Worm (Caenorhabditis elegans) whole organism, early embryonic: ENCODE data around the gene C08F1.6.

Experiments
- B0310.2 ChIP-seq: sonication (generic microtip); optimal IDR thresholded peaks from 2 replicates; lab custom pipeline; 2016; ENCODE audit warnings: mild to moderate bottlenecking, missing genetic modification characterization, missing compliant biosample characterization
- F13C5.2 ChIP-seq: sonication (generic microtip); optimal IDR thresholded peaks from 2 replicates; lab custom pipeline; 2017; ENCODE audit warnings: mild to moderate bottlenecking, missing genetic modification characterization, inconsistent platforms, missing compliant biosample characterization
- aly-1 ChIP-seq: sonication (generic microtip); optimal IDR thresholded peaks from 2 replicates; lab custom pipeline; 2016; ENCODE audit warnings: missing genetic modification characterization, missing compliant biosample characterization
- ama-1 ChIP-seq: fragments of 150-350 bp; optimal IDR thresholded peaks from 2 replicates; lab custom pipeline; 2014
- ceh-13 ChIP-seq: fragments of 200-800 bp; sonication (Bioruptor generic); optimal IDR thresholded peaks from 2 replicates; lab custom pipeline; 2018; ENCODE audit warnings: mild to moderate bottlenecking, missing genetic modification characterization, missing compliant biosample characterization
- ceh-36 ChIP-seq: sonication (generic microtip); optimal IDR thresholded peaks from 2 replicates; lab custom pipeline; 2016; ENCODE audit warnings: missing genetic modification characterization, inconsistent platforms, missing compliant biosample characterization
- ets-7 ChIP-seq: sonication (generic microtip); optimal IDR thresholded peaks from 2 replicates; lab custom pipeline; 2016; ENCODE audit warnings: missing genotype, missing genetic modification characterization, missing compliant biosample characterization
- flt-1 ChIP-seq: fragments of 200-800 bp; sonication (Bioruptor generic); IDR thresholded peaks from 2 replicates; pipeline ENCODE4 v1.3.6; 2022; ENCODE audit warnings: missing genetic modification characterization, missing compliant biosample characterization
- hmbx-1 ChIP-seq: sonication (generic microtip); optimal IDR thresholded peaks from 2 replicates; lab custom pipeline; 2016; ENCODE audit warnings: mild to moderate bottlenecking, missing genetic modification characterization, missing compliant biosample characterization
- hmg-4 ChIP-seq: fragments of 200-800 bp; sonication (Bioruptor generic); optimal IDR thresholded peaks from 2 replicates; lab custom pipeline; 2018; ENCODE audit warnings: mild to moderate bottlenecking, missing genetic modification characterization, missing compliant biosample characterization
- hnd-1 ChIP-seq: sonication (generic microtip); optimal IDR thresholded peaks from 2 replicates; lab custom pipeline; 2016; ENCODE audit warnings: missing genetic modification characterization, missing compliant biosample characterization
- pes-1 ChIP-seq: fragments of 200-800 bp; sonication (Bioruptor generic); IDR thresholded peaks from 2 replicates; pipeline ENCODE4 v1.3.6; 2022; ENCODE audit warnings: missing genetic modification reagents, missing genetic modification characterization, missing compliant biosample characterization
- scrt-1 ChIP-seq: fragments of 200-800 bp; sonication (Bioruptor generic); IDR thresholded peaks from 2 replicates; pipeline ENCODE4 v1.3.6; 2022; ENCODE audit warnings: missing genetic modification characterization, missing compliant biosample characterization
- sea-1 ChIP-seq: fragments of 200-800 bp; sonication (Bioruptor generic); conservative IDR thresholded peaks from 2 replicates; pipeline ENCODE4 v1.3.6; 2022; ENCODE audit warnings: missing genetic modification characterization, missing compliant biosample characterization
- tbx-11 ChIP-seq: fragments of 200-800 bp; sonication (Bioruptor generic); IDR thresholded peaks from 2 replicates; pipeline ENCODE4 v1.3.6; 2022; ENCODE audit warnings: missing genetic modification characterization, missing compliant biosample characterization
- tbx-37 ChIP-seq: fragments of 200-800 bp; sonication (Bioruptor generic); conservative IDR thresholded peaks from 2 replicates; pipeline ENCODE4 v1.3.6; 2022; ENCODE audit warnings: missing genetic modification reagents, missing genetic modification characterization, missing compliant biosample characterization
- tra-4 ChIP-seq: sonication (generic microtip); optimal IDR thresholded peaks from 2 replicates; lab custom pipeline; 2017; ENCODE audit warnings: missing genetic modification characterization, missing compliant biosample characterization

Gene C08F1.6

DNA sequence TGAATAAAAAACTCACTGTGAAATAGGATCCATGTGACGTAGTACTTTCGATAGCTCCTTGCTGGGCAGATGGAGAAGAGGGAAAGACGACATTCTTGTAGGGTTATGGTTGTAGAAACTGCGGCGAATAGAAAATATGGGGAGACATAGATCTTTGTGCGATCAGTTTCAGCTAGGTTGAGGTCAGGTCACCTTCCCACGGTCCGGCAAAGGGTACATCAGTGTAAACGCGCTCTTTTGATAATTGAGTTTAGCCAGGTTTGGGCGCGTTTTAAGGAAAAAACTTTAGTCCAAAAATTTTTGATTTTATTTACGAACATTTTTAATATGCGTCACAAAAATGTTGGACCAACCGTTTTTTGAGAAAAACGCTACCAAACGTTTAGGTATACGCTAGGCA is 31.9 kb downstream of the C08F1.6 start, which contains the start of gene F36H5.17:
TSS of gene F36H5.17 (minus strand) at position 101 of the 400 bp plus-strand sequence.
- TF ChIP-seq scrt-1 (GFP tag; lab: Robert Waterston, UW), result no peak
- TF ChIP-seq aly-1, result no peak
- no peak for TF ChIP-seq ceh-13 (GFP tag; lab: Kevin White, UChicago)
- no peak for TF ChIP-seq ets-7 (tag; lab: Kevin White, UChicago)
- no peak for TF ChIP-seq hmg-4 (GFP tag; lab: Kevin White, UChicago)
- TF ChIP-seq ceh-36, result no peak
- TF ChIP-seq F13C5.2 (tag; lab: Kevin White, UChicago), result no peak
- no peak for TF ChIP-seq ama-1 (lab: Kevin White, UChicago)

- TF ChIP-seq ama-1 (lab: Kevin White, UChicago) (no peak), tbx-11 (GFP tag; lab: Robert Waterston, UW) (no peak), aly-1 (no peak), hmg-4 (GFP tag; lab: Kevin White, UChicago) (no peak), scrt-1 (GFP tag; lab: Robert Waterston, UW) (no peak), ceh-36 (no peak)
These were observed 35.0 kb downstream of the C08F1.6 start, which contains the start of gene F36H5.9 for ce11 chrII:1752990-1753389. Gene F36H5.9, minus strand, starts transcription at chrII:1753090.

ce11 chrII:1750413-1750812 is 37.6 kb downstream of the C08F1.6 start, which contains the start of the genes F36H5.13 and F36H5.8:
Gene F36H5.13, minus strand, starts transcription at chrII:1750513.
Gene F36H5.8, minus strand, starts transcription at chrII:1750686.
- no peak for TF ChIP-seq tbx-37
- TF ChIP-seq tbx-11 (GFP tag; lab: Robert Waterston, UW), result no peak
- no peak for TF ChIP-seq sea-1 (GFP tag; lab: Robert Waterston, UW)

DNA sequence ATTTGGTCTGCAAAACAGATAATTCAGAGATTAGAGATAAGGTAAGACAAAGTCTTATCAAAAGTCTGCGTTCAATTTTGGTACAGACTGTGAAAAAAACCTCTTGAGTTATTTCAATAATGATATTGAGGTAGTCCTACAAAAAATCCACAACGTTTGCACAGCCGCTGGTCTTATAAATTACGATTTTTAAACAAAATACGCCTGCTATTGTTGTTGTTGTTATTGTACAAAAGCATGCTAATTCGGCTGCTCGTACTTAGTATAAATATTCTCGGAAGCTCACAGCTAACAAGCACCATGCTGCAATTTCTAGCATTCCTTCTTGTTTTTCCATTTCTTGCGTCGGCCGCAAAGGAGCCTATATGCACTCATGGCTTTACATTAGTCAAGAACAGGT is 43.8 kb downstream of the C08F1.6 start, which contains the start of gene clec-19:
TSS of gene clec-19 (plus strand) at position 301 of the 400 bp plus-strand sequence.
- TF ChIP-seq tbx-11 (GFP tag; lab: Robert Waterston, UW) (no peak), tbx-37 (no peak), B0310.2 (tag; lab: Kevin White, UChicago) (no peak), flt-1 (GFP tag; lab: Robert Waterston, UW) (no peak), ceh-13 (GFP tag; lab: Kevin White, UChicago) (no peak), hmg-4 (GFP tag; lab: Kevin White, UChicago) (no peak), aly-1 (no peak), hmbx-1 (tag; lab: Kevin White, UChicago) (no peak), F13C5.2 (tag; lab: Kevin White, UChicago) (no peak), pes-1 (GFP tag; lab: Robert Waterston, UW) (no peak), ets-7 (tag; lab: Kevin White, UChicago) (no peak), sea-1 (GFP tag; lab: Robert Waterston, UW) (no peak), tra-4 (tag; lab: Kevin White, UChicago) (no peak), ceh-36 (no peak), scrt-1 (GFP tag; lab: Robert Waterston, UW) (no peak), ama-1 (lab: Kevin White, UChicago) (no peak), hnd-1 (tag; lab: Kevin White, UChicago) (no peak)

DNA sequence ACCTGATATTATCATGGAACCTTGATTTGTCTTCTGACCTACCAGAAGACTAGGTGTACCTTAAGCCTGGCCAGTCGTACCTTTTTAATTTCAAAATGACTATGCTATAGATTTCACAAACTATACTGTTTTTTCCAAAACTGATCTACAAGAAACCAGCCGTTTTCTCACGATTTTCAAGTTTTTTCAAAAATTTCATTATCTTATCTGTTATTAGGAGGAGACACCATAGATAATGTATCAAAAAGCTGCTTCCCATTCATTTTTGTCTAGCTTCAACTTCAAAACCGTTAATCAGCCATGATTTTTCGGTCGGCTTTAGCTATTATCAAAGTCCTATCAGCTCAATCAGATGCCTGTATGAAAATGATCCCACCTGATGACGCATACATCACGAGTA is 45.5 kb downstream of the C08F1.6 start, which contains the start of gene F36H5.12:
TSS of gene F36H5.12 (plus strand) at position 301 of the 400 bp plus-strand sequence.
- TF ChIP-seq tra-4 (tag; lab: Kevin White, UChicago) (no peak), B0310.2 (tag; lab: Kevin White, UChicago) (no peak), ceh-13 (GFP tag; lab: Kevin White, UChicago) (no peak), sea-1 (GFP tag; lab: Robert Waterston, UW) (no peak), tbx-37 (no peak), scrt-1 (GFP tag; lab: Robert Waterston, UW) (no peak), aly-1 (no peak), ceh-36 (no peak), flt-1 (GFP tag; lab: Robert Waterston, UW) (no peak), ama-1 (lab: Kevin White, UChicago) (no peak), ets-7 (tag; lab: Kevin White, UChicago) (no peak), tbx-11 (GFP tag; lab: Robert Waterston, UW) (no peak), F13C5.2 (tag; lab: Kevin White, UChicago) (no peak), hmbx-1 (tag; lab: Kevin White, UChicago) (no peak), hnd-1 (tag; lab: Kevin White, UChicago) (no peak)

DNA sequence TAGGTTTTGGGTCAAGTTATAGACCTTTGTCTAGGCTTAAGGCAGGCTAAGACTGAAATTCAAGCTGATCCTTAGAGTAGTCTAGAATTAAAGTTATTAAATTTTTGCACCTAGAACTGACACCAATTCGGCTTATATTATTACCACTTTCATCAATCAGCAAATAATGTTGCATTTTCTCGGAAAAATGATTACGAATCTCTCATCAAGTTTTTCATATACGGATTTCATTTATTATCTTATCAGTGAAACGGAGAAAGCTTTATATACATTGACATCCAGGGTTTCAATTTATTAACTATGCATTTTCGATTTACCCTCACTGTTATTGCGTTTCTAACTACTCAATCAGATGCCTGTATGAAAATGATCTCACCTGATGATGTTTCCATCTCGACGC is 46.7 kb downstream of the C08F1.6 start, which contains the start of gene K07G6.1:
TSS of gene K07G6.1 (plus strand) at position 301 of the 400 bp plus-strand sequence.
- no peak for TF ChIP-seq ceh-13 (GFP tag; lab: Kevin White, UChicago)
- TF ChIP-seq tbx-11 (GFP tag; lab: Robert Waterston, UW), result no peak
- no peak for TF ChIP-seq ceh-36
- TF ChIP-seq hnd-1 (tag; lab: Kevin White, UChicago), result no peak
- TF ChIP-seq sea-1 (GFP tag; lab: Robert Waterston, UW), result no peak
- TF ChIP-seq tbx-37, result no peak
- no peak for TF ChIP-seq hmg-4 (GFP tag; lab: Kevin White, UChicago)
- no peak for TF ChIP-seq ets-7 (tag; lab: Kevin White, UChicago)
- TF ChIP-seq flt-1 (GFP tag; lab: Robert Waterston, UW), result no peak
- no peak for TF ChIP-seq ama-1 (lab: Kevin White, UChicago)

DNA sequence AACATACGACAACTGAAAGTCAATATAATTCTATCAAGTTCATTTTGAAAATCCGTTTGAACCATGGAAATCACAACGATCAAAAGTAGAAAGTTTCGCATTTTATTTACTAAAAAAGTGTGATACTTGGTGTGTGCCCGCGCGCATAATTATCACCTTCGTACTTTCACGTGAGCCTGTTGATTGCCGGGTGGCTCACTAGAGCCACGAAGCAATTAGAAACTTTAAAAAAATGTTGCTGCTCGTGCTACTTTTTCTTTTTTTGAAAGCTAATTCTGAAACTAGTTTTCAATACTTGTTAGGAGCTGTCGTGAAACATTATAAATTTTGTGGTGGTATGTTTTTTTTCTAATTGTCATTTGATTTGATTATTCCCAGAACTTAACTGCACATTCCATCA is 49.1 kb downstream of the C08F1.6 start, which contains the start of the genes irld-9 and irld-33:
TSS of gene irld-9 (minus strand) at position 101 of the 400 bp plus-strand sequence.
TSS of gene irld-33 (plus strand) at position 209 of the 400 bp plus-strand sequence.
- no peak for TF ChIP-seq tbx-11 (GFP tag; lab: Robert Waterston, UW)
- no peak for TF ChIP-seq ceh-13 (GFP tag; lab: Kevin White, UChicago)
- no peak for TF ChIP-seq scrt-1 (GFP tag; lab: Robert Waterston, UW)
- TF ChIP-seq tra-4 (tag; lab: Kevin White, UChicago), result no peak
- no peak for TF ChIP-seq F13C5.2 (tag; lab: Kevin White, UChicago)
- no peak for TF ChIP-seq ets-7 (tag; lab: Kevin White, UChicago)
- TF ChIP-seq hmg-4 (GFP tag; lab: Kevin White, UChicago), result no peak
- no peak for TF ChIP-seq flt-1 (GFP tag; lab: Robert Waterston, UW)
- no peak for TF ChIP-seq B0310.2 (tag; lab: Kevin White, UChicago)
- no peak for TF ChIP-seq aly-1
- no peak for TF ChIP-seq tbx-37
- no peak for TF ChIP-seq hnd-1 (tag; lab: Kevin White, UChicago)
- TF ChIP-seq pes-1 (GFP tag; lab: Robert Waterston, UW), result no peak
- no peak for TF ChIP-seq ama-1 (lab: Kevin White, UChicago)
- TF ChIP-seq sea-1 (GFP tag; lab: Robert Waterston, UW), result no peak
- no peak for TF ChIP-seq hmbx-1 (tag; lab: Kevin White, UChicago)
- no peak for TF ChIP-seq ceh-36
